Worm (Caenorhabditis elegans) whole organism, L4 larva: ENCODE data around the gene Y119D3B.12.

Experiments used
- D1046.2 ChIP-seq: fragments of 200-800 bp; sonication (Bioruptor generic); IDR thresholded peaks from 2 replicates; pipeline ENCODE4 v1.3.6; 2022; ENCODE audit warnings: missing genetic modification characterization, missing compliant biosample characterization
- T20F7.1 ChIP-seq: fragments of 200-800 bp; sonication (Bioruptor generic); optimal IDR thresholded peaks from 2 replicates; lab custom pipeline; 2018; ENCODE audit warnings: mild to moderate bottlenecking, missing genetic modification characterization, missing compliant biosample characterization
- T26A8.4 ChIP-seq: fragments of 200-800 bp; sonication (Bioruptor generic); IDR thresholded peaks from 2 replicates; pipeline ENCODE4 v1.3.6; 2022; ENCODE audit warnings: missing genetic modification characterization, missing compliant biosample characterization
- aly-2 ChIP-seq: sonication (generic microtip); optimal IDR thresholded peaks from 2 replicates; lab custom pipeline; 2018; ENCODE audit warnings: missing biosample characterization, missing genetic modification characterization
- ama-1 ChIP-seq: fragments of 150-350 bp; optimal IDR thresholded peaks from 2 replicates; lab custom pipeline; 2014; ENCODE audit warnings: inconsistent platforms, mixed read lengths
- ceh-20 ChIP-seq: fragments of 200-800 bp; sonication (Bioruptor generic); IDR thresholded peaks from 2 replicates; pipeline ENCODE4 v1.3.6; 2022; ENCODE audit warnings: missing genetic modification reagents, missing genetic modification characterization, missing compliant biosample characterization
- ceh-32 ChIP-seq: sonication (generic microtip); optimal IDR thresholded peaks from 2 replicates; lab custom pipeline; 2016; ENCODE audit warnings: mild to moderate bottlenecking, missing genetic modification characterization, missing compliant biosample characterization; ENCODE audit not compliant: poor library complexity
- ceh-44 ChIP-seq: fragments of 200-800 bp; sonication (Bioruptor generic); IDR thresholded peaks from 2 replicates; pipeline ENCODE4 v1.3.6; 2022; ENCODE audit warnings: missing genetic modification reagents, missing genetic modification characterization, missing compliant biosample characterization
- ceh-82 ChIP-seq: sonication (generic microtip); optimal IDR thresholded peaks from 2 replicates; lab custom pipeline; 2017; ENCODE audit warnings: missing biosample characterization, missing genetic modification characterization
- daf-16 ChIP-seq, 3 experiments: sonication (generic microtip); optimal IDR thresholded peaks; 2 replicates each; lab custom pipeline; 2016 to 2017; ENCODE audit warnings: missing genetic modification characterization in 3 of 3, missing genetic modification reagents in 3 of 3, mild to moderate bottlenecking in 2 of 3, missing compliant biosample characterization in 2 of 3, missing biosample characterization in 1 of 3, moderate library complexity in 1 of 3
- daf-19 ChIP-seq: fragments of 200-800 bp; sonication (Bioruptor generic); conservative IDR thresholded peaks from 2 replicates; pipeline ENCODE4 v1.3.6; 2022; ENCODE audit warnings: missing genetic modification characterization, missing compliant biosample characterization
- daf-8 ChIP-seq: fragments of 200-800 bp; sonication (Bioruptor generic); IDR thresholded peaks from 2 replicates; pipeline ENCODE4 v1.3.6; 2022; ENCODE audit warnings: missing genetic modification characterization, missing compliant biosample characterization
- dmd-6 ChIP-seq: fragments of 200-800 bp; sonication (Bioruptor generic); IDR thresholded peaks from 2 replicates; pipeline ENCODE4 v1.3.6; 2022; ENCODE audit warnings: missing genetic modification reagents, missing genetic modification characterization, missing compliant biosample characterization
- dpl-1 ChIP-seq: fragments of 150-350 bp; optimal IDR thresholded peaks from 2 replicates; lab custom pipeline; 2014; ENCODE audit warnings: missing biosample characterization, missing genetic modification reagents, missing genetic modification characterization
- duxl-1 ChIP-seq: sonication (generic microtip); optimal IDR thresholded peaks from 2 replicates; lab custom pipeline; 2016; ENCODE audit warnings: mild to moderate bottlenecking, missing genetic modification characterization, moderate library complexity, missing compliant biosample characterization; ENCODE audit not compliant: poor library complexity
- dve-1 ChIP-seq: sonication (generic microtip); optimal IDR thresholded peaks from 2 replicates; lab custom pipeline; 2017; ENCODE audit warnings: antibody characterized with exemption, mild to moderate bottlenecking, missing genetic modification characterization, missing compliant biosample characterization; ENCODE audit not compliant: insufficient read depth
- hlh-11 ChIP-seq: fragments of 200-800 bp; sonication (Bioruptor generic); optimal IDR thresholded peaks from 2 replicates; lab custom pipeline; 2018; ENCODE audit warnings: mild to moderate bottlenecking, missing genetic modification characterization, missing compliant biosample characterization
- hlh-30 ChIP-seq: sonication (generic microtip); optimal IDR thresholded peaks from 2 replicates; lab custom pipeline; 2017; ENCODE audit warnings: antibody characterized with exemption, mild to moderate bottlenecking, missing genetic modification characterization, missing compliant biosample characterization; ENCODE audit not compliant: insufficient read depth
- hmg-1.1 ChIP-seq: fragments of 200-800 bp; sonication (Bioruptor generic); IDR thresholded peaks from 2 replicates; pipeline ENCODE4 v1.3.6; 2022; ENCODE audit warnings: missing genetic modification reagents, missing genetic modification characterization, missing compliant biosample characterization
- jun-1 ChIP-seq: fragments of 150-350 bp; optimal IDR thresholded peaks from 2 replicates; lab custom pipeline; 2014; ENCODE audit warnings: missing biosample characterization, missing genetic modification reagents, missing genetic modification characterization
- lin-38 ChIP-seq: fragments of 200-800 bp; sonication (Bioruptor generic); IDR thresholded peaks from 2 replicates; pipeline ENCODE4 v1.3.6; 2022; ENCODE audit warnings: missing genetic modification reagents, missing genetic modification characterization, missing compliant biosample characterization
- lin-39 ChIP-seq: fragments of 150-350 bp; optimal IDR thresholded peaks from 2 replicates; lab custom pipeline; 2014; ENCODE audit warnings: missing biosample characterization, missing genetic modification reagents, missing genetic modification characterization
- mes-2 ChIP-seq: sonication (generic microtip); optimal IDR thresholded peaks from 2 replicates; lab custom pipeline; 2016; ENCODE audit warnings: missing genotype, mild to moderate bottlenecking, missing genetic modification characterization, missing compliant biosample characterization; ENCODE audit not compliant: poor library complexity, severe bottlenecking
- nhr-102 ChIP-seq: sonication (generic microtip); optimal IDR thresholded peaks from 2 replicates; lab custom pipeline; 2016; ENCODE audit warnings: mild to moderate bottlenecking, missing genetic modification characterization, moderate library complexity, missing compliant biosample characterization
- nhr-11 ChIP-seq: fragments of 150-350 bp; optimal IDR thresholded peaks from 2 replicates; lab custom pipeline; 2014; ENCODE audit warnings: missing biosample characterization, missing genetic modification characterization
- nhr-28 ChIP-seq: fragments of 150-350 bp; optimal IDR thresholded peaks from 2 replicates; lab custom pipeline; 2014; ENCODE audit warnings: missing biosample characterization, missing genetic modification characterization
- nhr-6 ChIP-seq: fragments of 150-350 bp; optimal IDR thresholded peaks from 2 replicates; lab custom pipeline; 2014; ENCODE audit warnings: missing biosample characterization, missing genetic modification characterization
- pha-4 ChIP-seq, 2 experiments: fragments of 150-350 bp in 1 of 2; fragments of 200-800 bp in 1 of 2; sonication (Bioruptor generic) in 1 of 2; IDR thresholded peaks in 1 of 2; optimal IDR thresholded peaks in 1 of 2; 2 replicates each; pipeline versions ENCODE4 v1.3.6 to Lab custom; 2014 to 2022; ENCODE audit warnings: missing genetic modification characterization in 2 of 2, missing genetic modification reagents in 2 of 2, missing biosample characterization in 1 of 2, missing compliant biosample characterization in 1 of 2
- php-3 ChIP-seq: fragments of 200-800 bp; sonication (Bioruptor generic); IDR thresholded peaks from 2 replicates; pipeline ENCODE4 v1.3.6; 2022; ENCODE audit warnings: missing genetic modification reagents, missing genetic modification characterization, missing compliant biosample characterization
- pqm-1 ChIP-seq: sonication (generic microtip); optimal IDR thresholded peaks from 2 replicates; lab custom pipeline; 2017; ENCODE audit warnings: missing biosample characterization, missing genetic modification characterization
- set-16 ChIP-seq: fragments of 200-800 bp; sonication (Bioruptor generic); IDR thresholded peaks from 2 replicates; pipeline ENCODE4 v1.3.6; 2022; ENCODE audit warnings: missing genetic modification reagents, missing genetic modification characterization, missing compliant biosample characterization
- snpc-1.2 ChIP-seq: fragments of 200-800 bp; sonication (Bioruptor generic); IDR thresholded peaks from 2 replicates; pipeline ENCODE4 v1.3.6; 2022; ENCODE audit warnings: missing genetic modification reagents, missing genetic modification characterization, missing compliant biosample characterization
- snpc-4 ChIP-seq: fragments of 150-350 bp; optimal IDR thresholded peaks from 2 replicates; lab custom pipeline; 2014; ENCODE audit warnings: missing biosample characterization, missing genetic modification characterization
- tag-97 ChIP-seq: fragments of 200-800 bp; sonication (Bioruptor generic); IDR thresholded peaks from 2 replicates; pipeline ENCODE4 v1.3.6; 2022; ENCODE audit warnings: missing genetic modification characterization, missing compliant biosample characterization

Y119D3B.12 gene

ce11 chrIII:1225116-1225515 lies 22.8 kb downstream of the Y119D3B.12 start:
- no peak for TF ChIP-seq duxl-1 (tag; lab: Kevin White, UChicago)
- TF ChIP-seq set-16 (GFP tag; lab: Robert Waterston, UW): peak; percentile 49; the same call in 1 of the 2 replicates

ce11 chrIII:1225595-1225994 lies 23.2 kb downstream of the Y119D3B.12 start:
- TF ChIP-seq daf-19 (GFP tag; lab: Robert Waterston, UW) (no peak), T26A8.4 (GFP tag; lab: Robert Waterston, UW) (no peak), lin-39 (tag; lab: Kevin White, UChicago) (no peak), snpc-4 (tag; lab: Kevin White, UChicago) (no peak), dmd-6 (GFP tag; lab: Robert Waterston, UW) (no peak), snpc-1.2 (no peak), tag-97 (GFP tag; lab: Robert Waterston, UW) (no peak), ceh-82 (tag; lab: Kevin White, UChicago) (no peak), hlh-30 (no peak), pha-4 (GFP tag; IDR thresholded peaks at IDR 0.05; lab: Robert Waterston, UW) (no peak), pha-4 (tag; optimal IDR thresholded peaks at IDR 0.05; lab: Kevin White, UChicago) (no peak), T20F7.1 (no peak), ceh-44 (GFP tag; lab: Robert Waterston, UW) (no peak), ama-1 (lab: Kevin White, UChicago) (no peak), php-3 (GFP tag; lab: Robert Waterston, UW) (no peak), hmg-1.1 (GFP tag; lab: Robert Waterston, UW) (no peak), daf-8 (GFP tag; lab: Robert Waterston, UW) (no peak), nhr-11 (no peak)

- TF ChIP-seq dve-1 (tag; lab: Kevin White, UChicago) (peak; percentile 9), mes-2 (tag; lab: Kevin White, UChicago) (peak; percentile 0), pqm-1 (tag; lab: Kevin White, UChicago) (peak; percentile 46), hlh-11 (tag; lab: Kevin White, UChicago) (peak; percentile 21), php-3 (GFP tag; lab: Robert Waterston, UW) (0 out of 2 replicates have a peak, but pooled peaks have one; percentile 51), nhr-11 (no peak), ceh-20 (no peak), ceh-32 (tag; lab: Kevin White, UChicago) (no peak), pha-4 (GFP tag; IDR thresholded peaks at IDR 0.05; lab: Robert Waterston, UW) (no peak), pha-4 (tag; optimal IDR thresholded peaks at IDR 0.05; lab: Kevin White, UChicago) (peak; percentile 84), daf-16 (GFP tag; optimal IDR thresholded peaks at IDR 0.05; lab: Kevin White, UChicago) (no peak), daf-16 (tag; optimal IDR thresholded peaks at IDR 0.05; lab: Kevin White, UChicago) (peak; percentile 44), nhr-6 (peak; percentile 61), jun-1 (tag; lab: Kevin White, UChicago) (no peak), D1046.2 (GFP tag; lab: Robert Waterston, UW) (0 out of 2 replicates have a peak, but pooled peaks have one; percentile 44), nhr-28 (tag; lab: Kevin White, UChicago) (peak; percentile 41), aly-2 (tag; lab: Kevin White, UChicago) (no peak)
- TF ChIP-seq, all 104 proteins: peak for 10
These were observed 23.9 kb downstream of the Y119D3B.12 start for ce11 chrIII:1226256-1226655.

- no peak for TF ChIP-seq dpl-1
- no peak for TF ChIP-seq pha-4 (GFP tag; IDR thresholded peaks at IDR 0.05; lab: Robert Waterston, UW)
- TF ChIP-seq pha-4 (tag; optimal IDR thresholded peaks at IDR 0.05; lab: Kevin White, UChicago): peak; percentile 72
- TF ChIP-seq, all 104 proteins: peak for 1
These were observed 26.2 kb downstream of the Y119D3B.12 start for ce11 chrIII:1228593-1228992.

- TF ChIP-seq set-16 (GFP tag; lab: Robert Waterston, UW) (peak; percentile 34; the same call in 1 of the 2 replicates), lin-38 (GFP tag; lab: Robert Waterston, UW) (0 out of 2 replicates have a peak, but pooled peaks have one; percentile 8), nhr-102 (tag; lab: Kevin White, UChicago) (no peak)
- TF ChIP-seq, all 104 proteins: peak for 2
These were observed 27.2 kb downstream of the Y119D3B.12 start for ce11 chrIII:1229510-1229909.
